Fruit fly (Drosophila melanogaster) whole organism: ENCODE measurements around the gene TrpRS.

Experiments
- CG8478 ChIP-seq: fragments of >200 bp; optimal IDR thresholded peaks from 2 replicates; lab custom pipeline; 2018; ENCODE audit warnings: inconsistent platforms
- Dll ChIP-seq: fragments of >200 bp; optimal IDR thresholded peaks from 2 replicates; lab custom pipeline; 2017
- EcR ChIP-seq, 2 experiments: fragments of >200 bp; optimal IDR thresholded peaks; 2 replicates each; lab custom pipeline; 2017; ENCODE audit warnings: missing biosample characterization in 2 of 2, missing genetic modification characterization in 2 of 2, missing genetic modification reagents in 2 of 2
- pan ChIP-seq: fragments of >200 bp; optimal IDR thresholded peaks from 2 replicates; lab custom pipeline; 2017

- TF ChIP-seq CG8478 (lab: Kevin White, UChicago), result no peak
- TF ChIP-seq pan (lab: Kevin White, UChicago), result no peak
- no peak for TF ChIP-seq Dll (lab: Kevin White, UChicago)
- TF ChIP-seq EcR (GFP tag; optimal IDR thresholded peaks at IDR 0.05; lab: Kevin White, UChicago), result no peak
These were observed 31.9 kb downstream of the TrpRS start for dm6 chr3R:9234756-9235255.
